Worm (Caenorhabditis elegans): Measurements from ENCODE around the gene K08H2.4.

K08H2.4 gene

ce11 chrX:13220609-13221008, 17.7 kb upstream of the K08H2.4 start:
- TF ChIP-seq tbx-37 (GFP tag; conservative IDR thresholded peaks at IDR 0.05) (no peak), ama-1 (optimal IDR thresholded peaks at IDR 0.05) (no peak), ceh-13 (GFP tag; optimal IDR thresholded peaks at IDR 0.05) (no peak), aly-1 (tag; optimal IDR thresholded peaks at IDR 0.05) (no peak), scrt-1 (GFP tag; IDR thresholded peaks at IDR 0.05) (no peak), hmbx-1 (tag; optimal IDR thresholded peaks at IDR 0.05) (no peak), hmg-4 (GFP tag; optimal IDR thresholded peaks at IDR 0.05) (no peak), pes-1 (GFP tag; IDR thresholded peaks at IDR 0.05) (no peak)

- TF ChIP-seq hmg-4 (GFP tag; optimal IDR thresholded peaks at IDR 0.05) (no peak), tbx-37 (GFP tag; conservative IDR thresholded peaks at IDR 0.05) (no peak), hnd-1 (tag; optimal IDR thresholded peaks at IDR 0.05) (no peak), aly-1 (tag; optimal IDR thresholded peaks at IDR 0.05) (no peak), ceh-36 (tag; optimal IDR thresholded peaks at IDR 0.05) (no peak), ets-7 (tag; optimal IDR thresholded peaks at IDR 0.05) (no peak), pes-1 (GFP tag; IDR thresholded peaks at IDR 0.05) (no peak), ceh-13 (GFP tag; optimal IDR thresholded peaks at IDR 0.05) (no peak), scrt-1 (GFP tag; IDR thresholded peaks at IDR 0.05) (no peak), flt-1 (GFP tag; IDR thresholded peaks at IDR 0.05) (no peak), B0310.2 (tag; optimal IDR thresholded peaks at IDR 0.05) (no peak), tra-4 (tag; optimal IDR thresholded peaks at IDR 0.05) (no peak), hmbx-1 (tag; optimal IDR thresholded peaks at IDR 0.05) (no peak), F13C5.2 (tag; optimal IDR thresholded peaks at IDR 0.05) (no peak), tbx-11 (GFP tag; IDR thresholded peaks at IDR 0.05) (no peak), sea-1 (GFP tag; conservative IDR thresholded peaks at IDR 0.05) (no peak), ama-1 (optimal IDR thresholded peaks at IDR 0.05) (no peak)
Measured at ce11 chrX:13221357-13221756, 16.9 kb upstream of the K08H2.4 start, which contains the start of gene asp-4. asp-4 (minus strand) TSS chrX:13221462.

DNA sequence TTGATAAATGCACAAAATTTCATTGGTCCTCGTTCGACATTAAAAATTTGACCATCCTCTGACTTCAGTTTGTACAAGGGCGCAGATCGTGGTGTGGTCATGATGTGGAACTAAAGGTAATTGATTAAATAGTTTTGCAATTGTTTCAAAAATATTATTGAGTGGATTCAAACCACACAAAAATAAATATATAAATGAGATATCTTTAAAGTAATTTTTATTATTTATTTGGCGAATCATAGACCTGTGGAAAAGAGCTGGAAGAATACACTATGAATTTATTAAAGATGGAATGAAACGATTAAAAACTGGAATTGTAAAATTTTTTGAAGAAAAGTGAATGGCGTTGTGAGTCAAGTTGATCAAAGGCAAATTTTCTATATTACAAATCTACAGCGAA, 14.9 kb upstream of the K08H2.4 start, which contains the start of gene skr-20:
Gene skr-20 (minus strand): TSS at position 101 of the 400 bp plus-strand sequence.
- no peak for TF ChIP-seq scrt-1 (GFP tag; IDR thresholded peaks at IDR 0.05)
- TF ChIP-seq ceh-13 (GFP tag; optimal IDR thresholded peaks at IDR 0.05), result no peak
- no peak for TF ChIP-seq sea-1 (GFP tag; conservative IDR thresholded peaks at IDR 0.05)
- TF ChIP-seq tbx-11 (GFP tag; IDR thresholded peaks at IDR 0.05), result no peak
- no peak for TF ChIP-seq flt-1 (GFP tag; IDR thresholded peaks at IDR 0.05)
- TF ChIP-seq F13C5.2 (tag; optimal IDR thresholded peaks at IDR 0.05), result no peak
- TF ChIP-seq tra-4 (tag; optimal IDR thresholded peaks at IDR 0.05), result no peak
- TF ChIP-seq pes-1 (GFP tag; IDR thresholded peaks at IDR 0.05), result no peak
- no peak for TF ChIP-seq ama-1 (optimal IDR thresholded peaks at IDR 0.05)
- TF ChIP-seq hmg-4 (GFP tag; optimal IDR thresholded peaks at IDR 0.05), result no peak
- TF ChIP-seq ceh-36 (tag; optimal IDR thresholded peaks at IDR 0.05), result no peak
- no peak for TF ChIP-seq hnd-1 (tag; optimal IDR thresholded peaks at IDR 0.05)
- TF ChIP-seq tbx-37 (GFP tag; conservative IDR thresholded peaks at IDR 0.05), result no peak
- TF ChIP-seq ets-7 (tag; optimal IDR thresholded peaks at IDR 0.05), result no peak
- no peak for TF ChIP-seq B0310.2 (tag; optimal IDR thresholded peaks at IDR 0.05)
- no peak for TF ChIP-seq hmbx-1 (tag; optimal IDR thresholded peaks at IDR 0.05)

DNA sequence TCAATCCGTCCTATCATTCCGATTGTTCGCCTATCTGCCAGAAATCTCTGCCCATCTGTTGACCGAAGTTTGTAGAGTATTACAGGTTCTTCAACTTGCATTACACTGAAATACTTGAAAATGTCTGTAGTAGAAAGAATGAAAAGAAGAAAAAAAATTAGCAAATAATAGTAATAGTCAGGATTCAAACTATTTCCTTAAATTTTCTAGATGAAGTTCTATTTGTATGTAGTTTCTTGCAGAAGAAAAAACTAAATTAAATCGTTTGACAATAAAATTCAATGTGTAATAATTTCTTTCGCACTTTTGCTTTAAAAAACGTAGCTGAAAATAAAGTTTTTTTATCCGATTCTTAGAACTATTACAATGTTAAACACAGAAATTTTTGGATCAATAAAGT, 13.7 kb upstream of the K08H2.4 start, which contains the start of gene skr-19:
Gene skr-19 (minus strand): TSS at position 101 of the 400 bp plus-strand sequence.
- TF ChIP-seq B0310.2 (tag; optimal IDR thresholded peaks at IDR 0.05) (no peak), hmbx-1 (tag; optimal IDR thresholded peaks at IDR 0.05) (no peak), pes-1 (GFP tag; IDR thresholded peaks at IDR 0.05) (no peak), scrt-1 (GFP tag; IDR thresholded peaks at IDR 0.05) (no peak), flt-1 (GFP tag; IDR thresholded peaks at IDR 0.05) (no peak), sea-1 (GFP tag; conservative IDR thresholded peaks at IDR 0.05) (no peak), ets-7 (tag; optimal IDR thresholded peaks at IDR 0.05) (no peak)

DNA sequence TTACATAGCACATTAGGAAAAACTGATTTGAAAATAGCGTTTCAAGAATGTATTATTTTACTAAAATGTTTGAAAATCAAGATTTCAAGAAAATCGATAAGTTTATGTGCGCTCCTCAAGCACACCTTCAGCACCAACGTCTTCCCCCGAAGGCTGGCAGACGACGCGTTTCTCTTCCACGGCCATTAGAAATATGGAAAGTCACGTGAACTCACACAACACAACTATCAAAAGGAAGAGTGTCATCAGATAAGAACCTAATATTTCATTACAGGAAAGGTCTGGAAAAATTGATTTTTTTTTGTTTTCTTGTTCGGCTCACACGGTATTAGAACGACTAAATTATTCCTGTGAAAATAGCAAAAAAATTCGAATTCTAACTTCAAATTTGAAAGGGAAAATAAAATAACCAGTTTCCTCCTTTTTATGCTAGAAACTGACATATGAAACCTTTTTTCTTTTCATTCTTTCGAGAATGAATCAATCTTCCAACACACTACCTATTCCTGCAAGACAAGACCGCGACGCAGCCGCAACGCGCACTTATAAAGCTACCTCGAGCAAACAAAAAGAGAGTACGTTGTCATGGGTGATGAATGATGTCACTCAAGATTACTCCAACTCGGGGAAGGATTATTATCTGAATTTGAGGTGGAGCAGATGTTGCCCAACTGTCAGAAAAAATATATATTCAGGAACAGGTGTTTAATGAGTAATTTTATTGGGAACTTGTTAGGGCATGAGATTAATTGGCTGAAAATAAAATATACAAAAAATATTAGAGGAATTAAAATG, 13.0 kb upstream of the K08H2.4 start:
- TF ChIP-seq scrt-1 (GFP tag; IDR thresholded peaks at IDR 0.05), result no peak
- TF ChIP-seq ceh-36 (tag; optimal IDR thresholded peaks at IDR 0.05), result peak; percentile 5

DNA sequence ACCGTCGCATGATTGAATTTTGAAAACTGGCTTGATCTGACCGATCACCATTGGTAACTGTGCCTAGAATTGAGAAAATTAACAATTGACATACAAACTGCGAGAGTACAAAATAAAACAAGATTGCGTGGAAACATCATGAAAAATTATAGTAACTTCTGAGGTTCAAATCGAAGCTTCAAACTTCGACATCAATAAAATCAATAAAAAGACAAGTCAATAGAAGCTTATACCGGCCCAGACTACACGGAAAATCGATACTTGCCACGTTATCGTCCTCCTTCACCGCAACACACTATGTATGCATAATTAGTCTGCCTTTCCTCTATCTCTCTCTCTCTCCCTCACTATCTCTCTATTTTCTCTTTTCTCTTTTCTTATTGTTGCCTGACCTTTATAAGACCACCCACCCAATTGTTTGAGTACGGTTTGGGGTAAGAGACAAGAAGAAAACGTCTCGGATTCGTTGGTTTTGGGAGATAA, 11.6 kb upstream of the K08H2.4 start, which contains the start of gene skr-21:
Gene skr-21 (minus strand): TSS at position 51 of the 483 bp plus-strand sequence.
- TF ChIP-seq tbx-37 (GFP tag; conservative IDR thresholded peaks at IDR 0.05), result no peak
- TF ChIP-seq F13C5.2 (tag; optimal IDR thresholded peaks at IDR 0.05), result no peak
- TF ChIP-seq ceh-13 (GFP tag; optimal IDR thresholded peaks at IDR 0.05), result no peak
- TF ChIP-seq hmbx-1 (tag; optimal IDR thresholded peaks at IDR 0.05), result no peak
- TF ChIP-seq sea-1 (GFP tag; conservative IDR thresholded peaks at IDR 0.05), result 0 out of 2 replicates have a peak, but pooled peaks have one; percentile 27
- peak; percentile 28 for TF ChIP-seq aly-1 (tag; optimal IDR thresholded peaks at IDR 0.05)

ce11 chrX:13227778-13228177, 10.5 kb upstream of the K08H2.4 start:
- TF ChIP-seq tbx-11 (GFP tag; IDR thresholded peaks at IDR 0.05) (no peak), ceh-13 (GFP tag; optimal IDR thresholded peaks at IDR 0.05) (no peak), hmg-4 (GFP tag; optimal IDR thresholded peaks at IDR 0.05) (no peak), hnd-1 (tag; optimal IDR thresholded peaks at IDR 0.05) (no peak), hmbx-1 (tag; optimal IDR thresholded peaks at IDR 0.05) (no peak), F13C5.2 (tag; optimal IDR thresholded peaks at IDR 0.05) (no peak), tbx-37 (GFP tag; conservative IDR thresholded peaks at IDR 0.05) (no peak), tra-4 (tag; optimal IDR thresholded peaks at IDR 0.05) (no peak)

DNA sequence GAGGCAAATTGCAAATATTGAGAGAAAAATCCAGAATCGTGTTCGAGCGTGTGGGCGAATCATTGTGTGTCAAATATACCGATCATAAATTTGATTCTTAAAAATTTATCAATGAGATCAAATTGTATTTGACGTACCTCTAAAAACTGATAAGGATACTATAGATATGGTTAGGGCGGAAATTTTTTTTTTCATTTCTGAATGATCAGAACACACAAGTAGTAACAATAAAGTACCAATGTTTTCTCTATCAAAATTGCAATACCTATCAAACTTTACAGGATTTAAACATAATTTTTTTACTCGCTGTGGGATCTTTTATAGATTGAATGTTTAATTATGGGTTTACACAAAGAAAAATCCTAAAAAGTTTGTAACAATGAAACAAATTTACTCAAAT, 6.0 kb upstream of the K08H2.4 start, which contains the start of gene bgnt-1.5:
Gene bgnt-1.5 (minus strand): TSS at position 101 of the 400 bp plus-strand sequence.
- TF ChIP-seq pes-1 (GFP tag; IDR thresholded peaks at IDR 0.05) (no peak), hmg-4 (GFP tag; optimal IDR thresholded peaks at IDR 0.05) (no peak), tra-4 (tag; optimal IDR thresholded peaks at IDR 0.05) (no peak), ceh-36 (tag; optimal IDR thresholded peaks at IDR 0.05) (no peak), ama-1 (optimal IDR thresholded peaks at IDR 0.05) (no peak), scrt-1 (GFP tag; IDR thresholded peaks at IDR 0.05) (no peak), ceh-13 (GFP tag; optimal IDR thresholded peaks at IDR 0.05) (no peak), aly-1 (tag; optimal IDR thresholded peaks at IDR 0.05) (no peak), hnd-1 (tag; optimal IDR thresholded peaks at IDR 0.05) (no peak), sea-1 (GFP tag; conservative IDR thresholded peaks at IDR 0.05) (no peak), tbx-11 (GFP tag; IDR thresholded peaks at IDR 0.05) (no peak), flt-1 (GFP tag; IDR thresholded peaks at IDR 0.05) (no peak), hmbx-1 (tag; optimal IDR thresholded peaks at IDR 0.05) (no peak)
